Fruit fly (Drosophila melanogaster) whole organism: ENCODE data around the gene Rbp9.

Source experiments
- Dll ChIP-seq: fragments of >200 bp; optimal IDR thresholded peaks from 2 replicates; lab custom pipeline; 2017
- EcR ChIP-seq, 2 experiments: fragments of >200 bp; optimal IDR thresholded peaks; 2 replicates each; lab custom pipeline; 2017; ENCODE audit warnings: missing biosample characterization in 2 of 2, missing genetic modification characterization in 2 of 2, missing genetic modification reagents in 2 of 2
- psq ChIP-seq: fragments of >200 bp; optimal IDR thresholded peaks from 2 replicates; lab custom pipeline; 2017
- usp ChIP-seq: fragments of >200 bp; optimal IDR thresholded peaks from 2 replicates; lab custom pipeline; 2017; ENCODE audit warnings: missing biosample characterization, missing genetic modification characterization, mixed read lengths

DNA sequence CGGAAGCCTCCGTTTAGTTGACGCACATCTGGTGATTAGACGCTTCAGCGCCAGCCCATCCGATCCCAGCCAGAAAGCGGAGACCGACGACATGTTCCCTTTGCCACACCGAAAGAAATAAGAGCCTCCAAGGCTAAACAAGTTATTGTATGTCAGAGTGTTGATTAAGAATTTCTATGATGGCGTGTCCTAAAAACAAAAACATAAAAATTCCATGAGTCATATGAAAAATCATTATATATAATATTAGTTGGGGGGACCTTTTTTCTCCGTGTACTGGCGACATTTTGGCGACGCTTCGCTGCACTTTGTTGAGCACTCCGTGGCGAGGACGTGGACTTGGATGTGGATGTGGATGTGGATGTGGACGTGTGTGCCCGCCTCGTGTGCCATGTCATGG, 58.2 kb downstream of the Rbp9 start:
- TF ChIP-seq usp (GFP tag; lab: Kevin White, UChicago) (no peak), Dll (no peak), EcR (GFP tag; optimal IDR thresholded peaks at IDR 0.05; lab: Kevin White, UChicago) (no peak), psq (lab: Kevin White, UChicago) (no peak)
